Fruit fly (Drosophila melanogaster) whole organism, embryonic: ENCODE data around the gene Edg78E.

ENCODE experiments used
- ATbp ChIP-seq: fragments of 200-800 bp; sonication (Bioruptor generic); optimal IDR thresholded peaks from 2 replicates; lab custom pipeline; 2017; ENCODE audit warnings: missing biosample characterization, mild to moderate bottlenecking, missing genetic modification characterization, missing genetic modification reagents
- Awh ChIP-seq: fragments of 200-800 bp; sonication (Bioruptor generic); IDR thresholded peaks from 2 replicates; pipeline ENCODE4, ENCODE4 v1.3.6; 2022; ENCODE audit warnings: missing biosample characterization, missing genetic modification characterization
- Bgb ChIP-seq: fragments of 200-800 bp; sonication (Bioruptor generic); IDR thresholded peaks from 2 replicates; pipeline ENCODE4 v1.3.6; 2022; ENCODE audit warnings: missing biosample characterization, missing genetic modification characterization; ENCODE audit not compliant: partially characterized antibody
- Blimp-1 ChIP-seq: fragments of 200-800 bp; sonication (Bioruptor generic); optimal IDR thresholded peaks from 3 replicates; lab custom pipeline; 2018; ENCODE audit warnings: missing biosample characterization, missing genetic modification characterization, mild to moderate bottlenecking, moderate library complexity, missing genetic modification reagents
- CG12219 ChIP-seq: fragments of 200-800 bp; sonication (Bioruptor generic); optimal IDR thresholded peaks from 3 replicates; lab custom pipeline; 2018; ENCODE audit warnings: missing biosample characterization, mild to moderate bottlenecking, missing genetic modification characterization
- CG12299 ChIP-seq: fragments of 200-800 bp; sonication (Bioruptor generic); optimal IDR thresholded peaks from 2 replicates; lab custom pipeline; 2018; ENCODE audit warnings: missing biosample characterization, mild to moderate bottlenecking, missing genetic modification characterization
- CG12744 ChIP-seq: fragments of 200-800 bp; sonication (Bioruptor generic); optimal IDR thresholded peaks from 2 replicates; lab custom pipeline; 2016; ENCODE audit warnings: missing biosample characterization, missing genetic modification characterization
- CG15696 ChIP-seq: fragments of 200-800 bp; sonication (Bioruptor generic); optimal IDR thresholded peaks from 2 replicates; lab custom pipeline; 2019; ENCODE audit warnings: missing biosample characterization, mild to moderate bottlenecking, missing genetic modification characterization, moderate library complexity
- CG1647 ChIP-seq: fragments of 200-800 bp; sonication (Bioruptor generic); optimal IDR thresholded peaks from 3 replicates; lab custom pipeline; 2016; ENCODE audit warnings: missing biosample characterization, missing genetic modification characterization
- CG17328 ChIP-seq: fragments of 200-800 bp; sonication (Bioruptor generic); IDR thresholded peaks from 2 replicates; pipeline ENCODE4 v1.3.6; 2022; ENCODE audit warnings: missing biosample characterization, missing genetic modification characterization
- CG18619 ChIP-seq: fragments of 200-800 bp; sonication (Bioruptor generic); optimal IDR thresholded peaks from 3 replicates; lab custom pipeline; 2017; ENCODE audit warnings: missing biosample characterization, mild to moderate bottlenecking, missing genetic modification characterization
- CG2129 ChIP-seq: fragments of 200-800 bp; sonication (Bioruptor generic); IDR thresholded peaks from 2 replicates; pipeline ENCODE4 v1.3.6; 2022; ENCODE audit warnings: missing biosample characterization, missing genetic modification characterization; ENCODE audit not compliant: partially characterized antibody
- CG33557 ChIP-seq: fragments of 200-800 bp; sonication (Bioruptor generic); optimal IDR thresholded peaks from 2 replicates; lab custom pipeline; 2019; ENCODE audit warnings: missing biosample characterization, mild to moderate bottlenecking, missing genetic modification characterization, moderate library complexity
- CG3995 ChIP-seq: fragments of 200-800 bp; sonication (Bioruptor generic); optimal IDR thresholded peaks from 3 replicates; lab custom pipeline; 2016; ENCODE audit warnings: missing biosample characterization, missing genetic modification characterization
- CG42726 ChIP-seq: fragments of 200-800 bp; sonication (Bioruptor generic); IDR thresholded peaks from 2 replicates; pipeline ENCODE4 v1.3.6; 2022; ENCODE audit warnings: missing biosample characterization, missing genetic modification characterization; ENCODE audit not compliant: partially characterized antibody
- CG4328 ChIP-seq: fragments of 200-800 bp; sonication (Bioruptor generic); optimal IDR thresholded peaks from 3 replicates; lab custom pipeline; 2017; ENCODE audit warnings: missing biosample characterization, missing genetic modification reagents, missing genetic modification characterization
- CG4404 ChIP-seq: fragments of 200-800 bp; sonication (Bioruptor generic); IDR thresholded peaks from 2 replicates; pipeline ENCODE4 v1.3.6; 2022; ENCODE audit warnings: missing biosample characterization, missing genetic modification characterization
- CG4424 ChIP-seq: fragments of 200-800 bp; sonication (Bioruptor generic); optimal IDR thresholded peaks from 3 replicates; lab custom pipeline; 2016; ENCODE audit warnings: missing biosample characterization, missing genetic modification characterization
- CG6791 ChIP-seq: fragments of 200-800 bp; sonication (Bioruptor generic); IDR thresholded peaks from 3 replicates; pipeline ENCODE4 v1.3.6; 2022; ENCODE audit warnings: missing biosample characterization, missing genetic modification characterization; ENCODE audit not compliant: partially characterized antibody
- CG7372 ChIP-seq: fragments of 200-800 bp; sonication (Bioruptor generic); IDR thresholded peaks from 2 replicates; pipeline ENCODE4 v1.3.6; 2022; ENCODE audit warnings: missing biosample characterization, missing genetic modification characterization
- CG7963 ChIP-seq: fragments of 200-800 bp; sonication (Bioruptor generic); IDR thresholded peaks from 3 replicates; pipeline ENCODE4 v1.3.6; 2022; ENCODE audit warnings: missing biosample characterization, missing genetic modification characterization; ENCODE audit not compliant: partially characterized antibody
- CG8359 ChIP-seq: fragments of 200-800 bp; sonication (Bioruptor generic); optimal IDR thresholded peaks from 2 replicates; lab custom pipeline; 2017; ENCODE audit warnings: missing biosample characterization, mild to moderate bottlenecking, missing genetic modification characterization, borderline replicate concordance
- Dref ChIP-seq: fragments of 200-800 bp; sonication (Bioruptor generic); IDR thresholded peaks from 2 replicates; pipeline ENCODE4 v1.3.6; 2022; ENCODE audit warnings: missing biosample characterization, missing genetic modification characterization
- Fer2 ChIP-seq: fragments of 200-800 bp; sonication (Bioruptor generic); optimal IDR thresholded peaks from 2 replicates; lab custom pipeline; 2018; ENCODE audit warnings: missing biosample characterization, mild to moderate bottlenecking, missing genetic modification characterization, moderate library complexity
- Hr3 ChIP-seq: fragments of 200-800 bp; sonication (Bioruptor generic); optimal IDR thresholded peaks from 3 replicates; lab custom pipeline; 2016; ENCODE audit warnings: missing biosample characterization, missing genetic modification characterization
- Lhr ChIP-seq: fragments of 200-800 bp; sonication (Bioruptor generic); optimal IDR thresholded peaks from 3 replicates; lab custom pipeline; 2017; ENCODE audit warnings: mild to moderate bottlenecking, missing biosample characterization, missing genetic modification reagents, missing genetic modification characterization
- Lpt ChIP-seq: fragments of >200 bp; optimal IDR thresholded peaks from 2 replicates; lab custom pipeline; 2018; ENCODE audit warnings: missing biosample characterization, missing genetic modification characterization
- Max ChIP-seq: fragments of 200-800 bp; sonication (Bioruptor generic); optimal IDR thresholded peaks from 2 replicates; lab custom pipeline; 2016; ENCODE audit warnings: missing biosample characterization, mild to moderate bottlenecking, missing genetic modification characterization
- NfI ChIP-seq: fragments of 200-800 bp; sonication (Bioruptor generic); optimal IDR thresholded peaks from 3 replicates; lab custom pipeline; 2018; ENCODE audit warnings: missing biosample characterization, mild to moderate bottlenecking, missing genetic modification characterization, moderate library complexity
- Opbp ChIP-seq: fragments of 200-800 bp; sonication (Bioruptor generic); IDR thresholded peaks from 3 replicates; pipeline ENCODE4 v1.3.6; 2022; ENCODE audit warnings: missing biosample characterization, missing genetic modification characterization; ENCODE audit not compliant: partially characterized antibody
- Scr ChIP-seq: fragments of 200-800 bp; sonication (Bioruptor generic); IDR thresholded peaks from 2 replicates; pipeline ENCODE4 v1.3.6; 2022; ENCODE audit warnings: missing biosample characterization, missing genetic modification characterization; ENCODE audit not compliant: partially characterized antibody
- Sox100B ChIP-seq: fragments of 200-800 bp; sonication (Bioruptor generic); optimal IDR thresholded peaks from 3 replicates; lab custom pipeline; 2018; ENCODE audit warnings: missing biosample characterization, mild to moderate bottlenecking, missing genetic modification characterization
- ac ChIP-seq: fragments of 200-800 bp; sonication (Bioruptor generic); optimal IDR thresholded peaks from 3 replicates; lab custom pipeline; 2017; ENCODE audit warnings: missing biosample characterization, mild to moderate bottlenecking, missing genetic modification characterization
- cad ChIP-seq: fragments of >200 bp; optimal IDR thresholded peaks from 2 replicates; lab custom pipeline; 2017; ENCODE audit warnings: missing biosample characterization, missing genetic modification characterization
- chinmo ChIP-seq: fragments of 200-800 bp; sonication (Bioruptor generic); IDR thresholded peaks from 4 replicates; pipeline ENCODE4 v1.3.6; 2022; ENCODE audit warnings: missing biosample characterization, missing genetic modification characterization; ENCODE audit not compliant: partially characterized antibody
- corto ChIP-seq: fragments of 200-800 bp; sonication (Bioruptor generic); optimal IDR thresholded peaks from 2 replicates; lab custom pipeline; 2016; ENCODE audit warnings: missing biosample characterization, mild to moderate bottlenecking, missing genetic modification characterization, moderate library complexity
- crc ChIP-seq: fragments of 200-800 bp; sonication (Bioruptor generic); optimal IDR thresholded peaks from 2 replicates; lab custom pipeline; 2016; ENCODE audit warnings: missing biosample characterization, missing genetic modification characterization
- croc ChIP-seq: fragments of 200-800 bp; sonication (Bioruptor generic); conservative IDR thresholded peaks from 3 replicates; pipeline ENCODE4 v1.3.6; 2022; ENCODE audit warnings: missing biosample characterization, missing genetic modification characterization
- ind ChIP-seq: fragments of 200-800 bp; sonication (Bioruptor generic); optimal IDR thresholded peaks from 3 replicates; lab custom pipeline; 2016; ENCODE audit warnings: missing biosample characterization, missing genetic modification characterization
- mirr ChIP-seq: fragments of 200-800 bp; sonication (Bioruptor generic); optimal IDR thresholded peaks from 3 replicates; lab custom pipeline; 2018; ENCODE audit warnings: missing biosample characterization, mild to moderate bottlenecking, missing genetic modification characterization
- pfk ChIP-seq: fragments of 200-800 bp; sonication (Bioruptor generic); optimal IDR thresholded peaks from 2 replicates; lab custom pipeline; 2018; ENCODE audit warnings: missing biosample characterization, mild to moderate bottlenecking, missing genetic modification characterization, moderate library complexity
- pros ChIP-seq: fragments of 200-800 bp; sonication (Bioruptor generic); optimal IDR thresholded peaks from 3 replicates; lab custom pipeline; 2019; ENCODE audit warnings: missing biosample characterization, mild to moderate bottlenecking, missing genetic modification characterization, moderate library complexity
- pzg ChIP-seq: fragments of 200-800 bp; sonication (Bioruptor generic); optimal IDR thresholded peaks from 3 replicates; lab custom pipeline; 2018; ENCODE audit warnings: missing biosample characterization, mild to moderate bottlenecking, missing genetic modification characterization, moderate library complexity
- ranshi ChIP-seq: fragments of 200-800 bp; sonication (Bioruptor generic); IDR thresholded peaks from 2 replicates; pipeline ENCODE4 v1.3.6; 2022; ENCODE audit warnings: missing biosample characterization, missing genetic modification characterization
- sima ChIP-seq: fragments of 200-800 bp; sonication (Bioruptor generic); optimal IDR thresholded peaks from 2 replicates; lab custom pipeline; 2016; ENCODE audit warnings: missing biosample characterization, missing genetic modification characterization
- slou ChIP-seq: fragments of 200-800 bp; sonication (Bioruptor generic); optimal IDR thresholded peaks from 3 replicates; lab custom pipeline; 2016; ENCODE audit warnings: missing biosample characterization, missing genetic modification characterization
- so ChIP-seq: fragments of 200-800 bp; sonication (Bioruptor generic); IDR thresholded peaks from 3 replicates; pipeline ENCODE4 v1.3.6; 2022; ENCODE audit warnings: missing biosample characterization, missing genetic modification characterization
- sr ChIP-seq: fragments of 200-800 bp; sonication (Bioruptor generic); IDR thresholded peaks from 3 replicates; pipeline ENCODE4 v1.3.6; 2022; ENCODE audit warnings: missing biosample characterization, missing genetic modification characterization

Gene Edg78E

dm6 chr3L:21256062-21257023 is 41.3 kb downstream of the Edg78E start (continued):
- no peak for TF ChIP-seq CG8359 (GFP tag; lab: Kevin White, UChicago)
- peak; percentile 20 for TF ChIP-seq Sox100B
- TF ChIP-seq slou (GFP tag; lab: Kevin White, UChicago) = no peak
- TF ChIP-seq so = no peak
- peak; percentile 62; the same call in 1 of the 2 replicates for TF ChIP-seq Awh (GFP tag; lab: Robert Waterston, UW)
- TF ChIP-seq Max (GFP tag; lab: Kevin White, UChicago) = no peak
- TF ChIP-seq corto (GFP tag; lab: Kevin White, UChicago) = peak; percentile 14
- no peak for TF ChIP-seq CG33557
- TF ChIP-seq pros (GFP tag; lab: Kevin White, UChicago) = peak; percentile 10
- TF ChIP-seq CG18619 (GFP tag; lab: Kevin White, UChicago) = no peak
- no peak for TF ChIP-seq CG4328
- TF ChIP-seq CG4424 (GFP tag; lab: Kevin White, UChicago) = no peak
- TF ChIP-seq Dref (GFP tag; lab: Robert Waterston, UW) = no peak
- TF ChIP-seq Bgb (GFP tag; lab: Robert Waterston, UW) = no peak
- TF ChIP-seq CG7372 (GFP tag; lab: Robert Waterston, UW) = no peak
- no peak for TF ChIP-seq Lpt (GFP tag; lab: Kevin White, UChicago)
- TF ChIP-seq sr (GFP tag; lab: Robert Waterston, UW) = no peak
- TF ChIP-seq ranshi (GFP tag; lab: Robert Waterston, UW) = no peak
- no peak for TF ChIP-seq CG42726 (GFP tag; lab: Robert Waterston, UW)
- TF ChIP-seq Fer2 (tag; lab: Kevin White, UChicago) = no peak
- no peak for TF ChIP-seq CG4404 (GFP tag; lab: Robert Waterston, UW)
- TF ChIP-seq Opbp (GFP tag; lab: Robert Waterston, UW) = no peak
- no peak for TF ChIP-seq pzg (GFP tag; lab: Kevin White, UChicago)
- no peak for TF ChIP-seq CG1647 (GFP tag; lab: Kevin White, UChicago)
- no peak for TF ChIP-seq CG12219 (GFP tag; lab: Kevin White, UChicago)
- no peak for TF ChIP-seq CG6791 (GFP tag; lab: Robert Waterston, UW)
- TF ChIP-seq Lhr (GFP tag; lab: Kevin White, UChicago) = no peak
- TF ChIP-seq CG12299 (tag; lab: Kevin White, UChicago) = no peak
- TF ChIP-seq CG12744 (GFP tag; lab: Kevin White, UChicago) = no peak
- no peak for TF ChIP-seq ATbp (GFP tag; lab: Kevin White, UChicago)
- no peak for TF ChIP-seq Blimp-1 (GFP tag; lab: Kevin White, UChicago)
- no peak for TF ChIP-seq CG3995 (GFP tag; lab: Kevin White, UChicago)
- TF ChIP-seq ind (GFP tag; lab: Kevin White, UChicago) = no peak
- no peak for TF ChIP-seq mirr (GFP tag; lab: Kevin White, UChicago)
- TF ChIP-seq CG7963 (GFP tag; lab: Robert Waterston, UW) = no peak
- no peak for TF ChIP-seq pfk (GFP tag; lab: Kevin White, UChicago)
- TF ChIP-seq Hr3 (GFP tag; lab: Kevin White, UChicago) = no peak
- TF ChIP-seq NfI (GFP tag; lab: Kevin White, UChicago) = no peak
- TF ChIP-seq sima (GFP tag; lab: Kevin White, UChicago) = no peak
- TF ChIP-seq ac = no peak
- no peak for TF ChIP-seq CG15696 (tag; lab: Kevin White, UChicago)
- no peak for TF ChIP-seq Scr (GFP tag; lab: Robert Waterston, UW)
- no peak for TF ChIP-seq crc (GFP tag; lab: Kevin White, UChicago)
- TF ChIP-seq chinmo (GFP tag; lab: Robert Waterston, UW) = 0 out of 4 replicates have a peak, but pooled peaks have one; percentile 25
- TF ChIP-seq CG2129 (GFP tag; lab: Robert Waterston, UW) = no peak
- no peak for TF ChIP-seq croc (GFP tag; lab: Robert Waterston, UW)
- TF ChIP-seq CG17328 = no peak
- no peak for TF ChIP-seq cad (GFP tag; lab: Kevin White, UChicago)
